Worm (Caenorhabditis elegans) whole organism, mixed stage, embryonic: Measurements from ENCODE around the gene D2096.11.
"Not testable (repeated sequence)": the region's sequence is repeated elsewhere in the genome, so short reads cannot be mapped to it uniquely, and the experiment has no call there.

Experiments used
- M03D4.4 ChIP-seq: sonication (generic microtip); optimal IDR thresholded peaks from 2 replicates; lab custom pipeline; 2017; ENCODE audit warnings: mild to moderate bottlenecking, missing genetic modification characterization, missing compliant biosample characterization
- bed-3 ChIP-seq: fragments of 200-800 bp; sonication (Bioruptor generic); optimal IDR thresholded peaks from 3 replicates; lab custom pipeline; 2018; ENCODE audit warnings: mild to moderate bottlenecking, missing genetic modification characterization, moderate library complexity, missing compliant biosample characterization
- blmp-1 ChIP-seq: fragments of 150-350 bp; optimal IDR thresholded peaks from 2 replicates; lab custom pipeline; 2014; ENCODE audit warnings: missing biosample characterization, missing genetic modification characterization
- ceh-39 ChIP-seq: fragments of 150-350 bp; optimal IDR thresholded peaks from 2 replicates; lab custom pipeline; 2014; ENCODE audit warnings: missing biosample characterization, missing genetic modification characterization
- ces-1 ChIP-seq: fragments of 150-350 bp; optimal IDR thresholded peaks from 2 replicates; lab custom pipeline; 2014; ENCODE audit warnings: missing biosample characterization, missing genetic modification reagents, missing genetic modification characterization
- cnd-1 ChIP-seq: fragments of 200-800 bp; sonication (Bioruptor generic); optimal IDR thresholded peaks from 2 replicates; lab custom pipeline; 2018; ENCODE audit warnings: mild to moderate bottlenecking, missing genetic modification characterization, missing compliant biosample characterization
- drap-1 ChIP-seq: fragments of 200-800 bp; sonication (Bioruptor generic); optimal IDR thresholded peaks from 3 replicates; lab custom pipeline; 2018; ENCODE audit warnings: mild to moderate bottlenecking, missing genetic modification characterization, missing compliant biosample characterization
- elt-1 ChIP-seq: sonication (generic microtip); optimal IDR thresholded peaks from 2 replicates; lab custom pipeline; 2017; ENCODE audit warnings: missing genetic modification characterization, mild to moderate bottlenecking, missing compliant biosample characterization, antibody characterized with exemption, moderate library complexity, borderline replicate concordance; ENCODE audit not compliant: insufficient read depth
- elt-3 ChIP-seq: fragments of 150-350 bp; optimal IDR thresholded peaks from 2 replicates; lab custom pipeline; 2014; ENCODE audit warnings: missing biosample characterization, missing genetic modification characterization
- flh-1 ChIP-seq: fragments of 200-800 bp; sonication (Bioruptor generic); optimal IDR thresholded peaks from 2 replicates; lab custom pipeline; 2018; ENCODE audit warnings: mild to moderate bottlenecking, missing genetic modification characterization, moderate library complexity, missing compliant biosample characterization
- hlh-1 ChIP-seq: fragments of 150-350 bp; optimal IDR thresholded peaks from 2 replicates; lab custom pipeline; 2014; ENCODE audit warnings: missing biosample characterization, missing genetic modification reagents, missing genetic modification characterization
- lin-13 ChIP-seq: fragments of 150-350 bp; optimal IDR thresholded peaks from 2 replicates; lab custom pipeline; 2014; ENCODE audit warnings: missing biosample characterization, missing genetic modification characterization
- lin-32 ChIP-seq: fragments of 200-800 bp; sonication (Bioruptor generic); optimal IDR thresholded peaks from 2 replicates; lab custom pipeline; 2018; ENCODE audit warnings: mild to moderate bottlenecking, missing genetic modification characterization, missing compliant biosample characterization
- lsy-2 ChIP-seq: fragments of 150-350 bp; optimal IDR thresholded peaks from 2 replicates; lab custom pipeline; 2014; ENCODE audit warnings: missing biosample characterization, missing genetic modification characterization
- mab-5 ChIP-seq: fragments of 150-350 bp; optimal IDR thresholded peaks from 2 replicates; lab custom pipeline; 2014; ENCODE audit warnings: missing biosample characterization, missing genetic modification characterization
- mep-1 ChIP-seq: fragments of 150-350 bp; optimal IDR thresholded peaks from 2 replicates; lab custom pipeline; 2017; ENCODE audit warnings: missing biosample characterization, missing genetic modification reagents, missing genetic modification characterization, inconsistent platforms
- mls-2 ChIP-seq: sonication (generic microtip); optimal IDR thresholded peaks from 2 replicates; lab custom pipeline; 2016; ENCODE audit warnings: mild to moderate bottlenecking, missing genetic modification characterization, moderate library complexity, missing compliant biosample characterization
- nhr-12 ChIP-seq: fragments of 150-350 bp; optimal IDR thresholded peaks from 2 replicates; lab custom pipeline; 2014; ENCODE audit warnings: missing biosample characterization, missing genetic modification characterization
- nhr-2 ChIP-seq: fragments of 150-350 bp; optimal IDR thresholded peaks from 2 replicates; lab custom pipeline; 2014; ENCODE audit warnings: missing biosample characterization, missing genetic modification characterization
- nhr-237 ChIP-seq: fragments of 150-350 bp; optimal IDR thresholded peaks from 2 replicates; lab custom pipeline; 2014; ENCODE audit warnings: missing biosample characterization, missing genetic modification characterization
- nhr-76 ChIP-seq: sonication (generic microtip); optimal IDR thresholded peaks from 2 replicates; lab custom pipeline; 2017; ENCODE audit warnings: missing biosample characterization, missing genetic modification characterization
- pha-4 ChIP-seq: fragments of 150-350 bp; optimal IDR thresholded peaks from 2 replicates; lab custom pipeline; 2018; ENCODE audit warnings: missing biosample characterization, missing genetic modification reagents, missing genetic modification characterization
- sem-2 ChIP-seq: fragments of 200-800 bp; sonication (Bioruptor generic); optimal IDR thresholded peaks from 2 replicates; lab custom pipeline; 2018; ENCODE audit warnings: mild to moderate bottlenecking, missing genetic modification characterization, missing compliant biosample characterization
- snpc-4 ChIP-seq: fragments of 150-350 bp; optimal IDR thresholded peaks from 2 replicates; lab custom pipeline; 2014; ENCODE audit warnings: missing biosample characterization, missing genetic modification characterization
- tbx-8 ChIP-seq: fragments of 200-800 bp; sonication (Bioruptor generic); optimal IDR thresholded peaks from 2 replicates; lab custom pipeline; 2018; ENCODE audit warnings: mild to moderate bottlenecking, missing genetic modification characterization, moderate library complexity, missing compliant biosample characterization
- unc-120 ChIP-seq: sonication (generic microtip); optimal IDR thresholded peaks from 2 replicates; lab custom pipeline; 2017; ENCODE audit warnings: missing genetic modification characterization, missing compliant biosample characterization; ENCODE audit not compliant: poor library complexity, severe bottlenecking
- unc-39 ChIP-seq: fragments of 150-350 bp; optimal IDR thresholded peaks from 2 replicates; lab custom pipeline; 2014; ENCODE audit warnings: missing biosample characterization, missing genetic modification characterization
- unc-62 ChIP-seq: fragments of 150-350 bp; optimal IDR thresholded peaks from 2 replicates; lab custom pipeline; 2014; ENCODE audit warnings: missing biosample characterization, missing genetic modification reagents, missing genetic modification characterization
- zip-8 ChIP-seq: fragments of 150-350 bp; optimal IDR thresholded peaks from 2 replicates; lab custom pipeline; 2014; ENCODE audit warnings: missing biosample characterization, missing genetic modification characterization
- ztf-11 ChIP-seq: fragments of 150-350 bp; optimal IDR thresholded peaks from 2 replicates; lab custom pipeline; 2014; ENCODE audit warnings: missing biosample characterization, missing genetic modification characterization

Gene D2096.11

DNA sequence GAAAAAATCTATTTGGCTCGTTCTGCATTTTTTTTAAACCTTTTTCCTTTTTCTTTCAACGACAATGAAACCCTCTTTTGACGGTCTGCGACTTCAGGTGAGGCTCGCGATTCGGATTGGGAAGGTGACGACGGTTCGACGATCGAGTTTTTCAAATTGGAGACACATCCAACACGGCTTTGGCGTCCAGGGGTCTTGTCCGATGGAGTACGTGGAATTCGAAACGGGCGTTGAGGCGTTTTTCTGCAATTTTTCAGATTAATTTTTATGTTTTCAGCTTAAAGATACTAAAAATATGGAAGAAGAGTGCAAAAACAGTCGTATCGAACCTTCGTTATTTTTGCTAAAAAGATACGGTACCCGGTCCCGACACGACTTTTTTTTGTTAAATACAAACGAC lies 4.9 kb downstream of the D2096.11 start, which contains the start of gene D2096.10:
TSS of gene D2096.10 (minus strand) at position 101 of the 400 bp plus-strand sequence.
- not testable (repeated sequence) for TF ChIP-seq lin-32 (GFP tag; lab: Kevin White, UChicago); unc-120 (tag; lab: Kevin White, UChicago); unc-39 (tag; lab: Kevin White, UChicago)

DNA sequence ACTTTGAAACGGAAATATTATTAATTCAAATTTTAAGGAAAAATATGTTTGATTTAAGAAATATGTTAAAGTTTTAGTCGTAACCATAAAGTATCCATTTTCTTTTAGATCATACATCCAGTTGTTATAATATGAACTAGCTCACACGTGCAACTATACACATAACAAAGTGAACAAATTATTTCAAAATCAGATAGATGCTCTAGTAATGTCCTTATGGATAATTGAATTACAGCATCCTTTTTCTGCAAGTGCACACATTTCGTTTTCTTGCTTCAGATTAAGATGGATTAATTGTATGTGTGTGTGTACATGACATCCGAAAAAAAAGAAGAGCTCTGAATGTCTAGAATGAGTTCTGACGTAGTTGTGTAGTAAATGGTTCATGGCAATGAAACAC lies 8.3 kb downstream of the D2096.11 start:
- TF ChIP-seq ces-1 (GFP tag; lab: Kevin White, UChicago), result peak; percentile 78
- TF ChIP-seq unc-39 (tag; lab: Kevin White, UChicago), result no peak

DNA sequence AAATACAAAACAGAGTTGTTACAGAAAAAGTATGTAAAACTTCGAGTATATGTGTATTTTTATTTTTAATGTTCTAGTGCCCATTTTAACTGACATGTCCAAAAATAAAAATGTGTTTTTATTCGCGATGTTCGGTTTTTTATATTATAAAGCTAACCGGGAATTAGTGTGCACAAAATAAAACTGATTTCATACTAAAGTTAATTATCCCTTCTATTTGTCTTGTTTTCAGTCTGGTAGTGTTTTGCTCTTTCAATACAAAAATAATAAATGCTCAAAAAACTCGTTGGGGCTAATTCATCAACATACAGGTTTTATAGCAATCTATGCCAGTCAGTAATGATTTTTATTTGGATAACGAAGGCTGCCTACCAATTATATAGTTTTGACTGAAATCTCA lies 9.3 kb downstream of the D2096.11 start:
- TF ChIP-seq nhr-2 (tag; lab: Kevin White, UChicago), result no peak
- TF ChIP-seq lin-32 (GFP tag; lab: Kevin White, UChicago), result no peak
- TF ChIP-seq nhr-12 (tag; lab: Kevin White, UChicago), result no peak
- no peak for TF ChIP-seq ces-1 (GFP tag; lab: Kevin White, UChicago)
- no peak for TF ChIP-seq flh-1 (GFP tag; lab: Kevin White, UChicago)
- no peak for TF ChIP-seq ztf-11 (tag; lab: Kevin White, UChicago)
- no peak for TF ChIP-seq lin-13 (tag; lab: Kevin White, UChicago)
- TF ChIP-seq pha-4 (tag; lab: Kevin White, UChicago), result no peak
- TF ChIP-seq nhr-237 (tag; lab: Kevin White, UChicago), result no peak
- TF ChIP-seq unc-62 (GFP tag; lab: Kevin White, UChicago), result no peak
- TF ChIP-seq mls-2 (tag; lab: Kevin White, UChicago), result no peak
- TF ChIP-seq elt-3, result no peak
- no peak for TF ChIP-seq bed-3
- TF ChIP-seq tbx-8 (GFP tag; lab: Kevin White, UChicago), result no peak
- no peak for TF ChIP-seq mep-1 (tag; lab: Kevin White, UChicago)

DNA sequence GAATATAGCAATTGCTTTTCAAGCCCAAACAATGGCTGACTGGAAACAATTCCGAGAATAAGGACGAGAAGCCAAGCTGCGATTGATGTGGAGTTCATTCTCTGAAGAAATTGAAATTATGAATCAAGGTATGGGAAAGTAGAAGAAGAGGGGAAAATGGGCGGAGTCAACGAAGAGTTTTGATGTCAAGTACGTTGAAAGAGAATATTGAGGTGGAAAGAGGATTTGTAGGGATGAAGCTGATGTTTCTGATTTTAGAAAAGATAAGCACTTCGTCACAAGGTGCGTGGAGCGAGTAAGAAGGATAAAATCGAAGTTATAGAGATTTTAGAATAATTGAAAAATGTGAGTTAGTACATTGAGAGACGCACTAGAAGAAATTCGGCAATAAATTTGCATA lies 11.3 kb downstream of the D2096.11 start, which contains the start of gene D2096.9:
TSS of gene D2096.9 (minus strand) at position 101 of the 400 bp plus-strand sequence.
- no peak for TF ChIP-seq nhr-12 (tag; lab: Kevin White, UChicago)
- TF ChIP-seq M03D4.4 (tag; lab: Kevin White, UChicago), result no peak
- no peak for TF ChIP-seq snpc-4 (tag; lab: Kevin White, UChicago)
- no peak for TF ChIP-seq lsy-2
- no peak for TF ChIP-seq sem-2 (GFP tag; lab: Kevin White, UChicago)
- TF ChIP-seq nhr-76, result no peak
- no peak for TF ChIP-seq mab-5 (tag; lab: Kevin White, UChicago)
- no peak for TF ChIP-seq unc-120 (tag; lab: Kevin White, UChicago)
- TF ChIP-seq cnd-1 (tag; lab: Kevin White, UChicago), result no peak
- TF ChIP-seq ztf-11 (tag; lab: Kevin White, UChicago), result no peak
- no peak for TF ChIP-seq nhr-237 (tag; lab: Kevin White, UChicago)
- no peak for TF ChIP-seq lin-13 (tag; lab: Kevin White, UChicago)
- TF ChIP-seq zip-8 (tag; lab: Kevin White, UChicago), result no peak
- TF ChIP-seq, all 35 proteins: peak for 0

DNA sequence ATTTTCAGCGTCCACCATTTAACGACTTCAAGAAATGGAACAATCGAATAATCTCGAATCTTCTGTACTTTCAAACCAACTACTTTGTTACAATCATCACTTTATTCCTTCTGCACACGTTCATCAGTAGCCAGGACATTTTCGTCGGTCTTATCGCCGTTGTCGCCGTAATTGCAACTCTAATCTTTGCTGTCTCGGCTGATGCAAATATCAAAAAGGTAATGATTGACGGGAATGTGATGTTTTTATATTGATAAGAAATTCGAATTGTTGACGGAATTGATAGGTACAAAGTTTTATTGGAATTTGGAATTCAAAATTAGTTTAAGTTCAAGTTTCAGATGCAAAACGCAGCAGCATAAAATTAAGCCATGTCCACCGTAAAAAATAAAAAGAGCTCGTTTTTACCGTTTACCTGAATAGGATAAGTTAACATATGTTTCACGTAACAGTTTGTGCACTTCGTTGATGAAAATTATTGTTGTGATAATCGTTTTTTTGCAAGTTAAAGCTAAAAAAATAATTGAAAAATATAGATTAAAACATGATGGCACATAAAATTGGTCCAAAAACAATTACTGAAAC lies 13.6 kb downstream of the D2096.11 start:
- TF ChIP-seq ceh-39 (tag; lab: Kevin White, UChicago) (no peak), nhr-2 (tag; lab: Kevin White, UChicago) (no peak), nhr-12 (tag; lab: Kevin White, UChicago) (no peak), sem-2 (GFP tag; lab: Kevin White, UChicago) (no peak), hlh-1 (tag; lab: Kevin White, UChicago) (no peak), drap-1 (GFP tag; lab: Kevin White, UChicago) (no peak), elt-1 (tag; lab: Kevin White, UChicago) (no peak), unc-62 (GFP tag; lab: Kevin White, UChicago) (no peak), bed-3 (no peak), mep-1 (tag; lab: Kevin White, UChicago) (no peak), unc-39 (tag; lab: Kevin White, UChicago) (no peak), blmp-1 (tag; lab: Kevin White, UChicago) (no peak), zip-8 (tag; lab: Kevin White, UChicago) (no peak), pha-4 (tag; lab: Kevin White, UChicago) (no peak)
